Fruit fly (Drosophila melanogaster): ENCODE data around the gene CG18549.
A peak's percentile ranks its signal among the peaks of the same experiment; 100 is the strongest.

CG18549 gene

dm6 chr3R:12448889-12449314 is at the start of gene CG18549 (continued):
- TF ChIP-seq Lhr (GFP tag; optimal IDR thresholded peaks at IDR 0.05) (peak; percentile 99), lab (GFP tag; optimal IDR thresholded peaks at IDR 0.05) (peak; percentile 100), CG10274 (GFP tag; optimal IDR thresholded peaks at IDR 0.05) (peak; percentile 98), cato (GFP tag; optimal IDR thresholded peaks at IDR 0.05; ENCODE audit: borderline replicate concordance) (peak; percentile 99), CG3163 (GFP tag; optimal IDR thresholded peaks at IDR 0.05) (peak; percentile 92), onecut (GFP tag; IDR thresholded peaks at IDR 0.05) (peak; percentile 100), CG2678 (tag; optimal IDR thresholded peaks at IDR 0.05) (peak; percentile 100), Hey (tag; optimal IDR thresholded peaks at IDR 0.05) (peak; percentile 97), slbo (GFP tag; IDR thresholded peaks at IDR 0.05) (peak; percentile 100), psq (GFP tag; optimal IDR thresholded peaks at IDR 0.05) (peak; percentile 97), exex (tag; optimal IDR thresholded peaks at IDR 0.05) (peak; percentile 99), tna (GFP tag; IDR thresholded peaks at IDR 0.05; ENCODE audit: partially characterized antibody) (peak; percentile 62), fd96Cb (tag; optimal IDR thresholded peaks at IDR 0.05) (peak; percentile 100), lmd (GFP tag; IDR thresholded peaks at IDR 0.05) (peak; percentile 100), CG3407 (GFP tag; optimal IDR thresholded peaks at IDR 0.05) (peak; percentile 99), danr (GFP tag; IDR thresholded peaks at IDR 0.05) (peak; percentile 100), HLH3B (GFP tag; IDR thresholded peaks at IDR 0.05) (peak; percentile 100), tin (GFP tag; optimal IDR thresholded peaks at IDR 0.05) (peak; percentile 100), ssp (GFP tag; IDR thresholded peaks at IDR 0.05) (peak; percentile 97), phol (tag; optimal IDR thresholded peaks at IDR 0.05) (peak; percentile 100), esg (GFP tag; conservative IDR thresholded peaks at IDR 0.05) (peak; percentile 100), CG5953 (GFP tag; IDR thresholded peaks at IDR 0.05) (peak; percentile 100), Hr39 (optimal IDR thresholded peaks at IDR 0.05) (no peak), prd (optimal IDR thresholded peaks at IDR 0.05) (no peak), prd (GFP tag; IDR thresholded peaks at IDR 0.05) (peak; percentile 100), CG11696 (GFP tag; IDR thresholded peaks at IDR 0.05) (peak; percentile 98), Camta (GFP tag; optimal IDR thresholded peaks at IDR 0.05) (peak; percentile 100), HmgD (GFP tag; optimal IDR thresholded peaks at IDR 0.05) (peak; percentile 98), CG1832 (GFP tag; optimal IDR thresholded peaks at IDR 0.05) (no peak), Fer2 (tag; optimal IDR thresholded peaks at IDR 0.05) (peak; percentile 99), CG6791 (GFP tag; IDR thresholded peaks at IDR 0.05; ENCODE audit: partially characterized antibody) (peak; percentile 81), pfk (GFP tag; optimal IDR thresholded peaks at IDR 0.05) (peak; percentile 79), Fer3 (tag; optimal IDR thresholded peaks at IDR 0.05) (peak; percentile 100), toy (GFP tag; IDR thresholded peaks at IDR 0.05) (peak; percentile 99), H15 (GFP tag; IDR thresholded peaks at IDR 0.05) (peak; percentile 100), CG9876 (GFP tag; optimal IDR thresholded peaks at IDR 0.05) (peak; percentile 96), sens-2 (GFP tag; IDR thresholded peaks at IDR 0.05) (peak; percentile 100), CG14014 (GFP tag; IDR thresholded peaks at IDR 0.05) (peak; percentile 100), vvl (GFP tag; IDR thresholded peaks at IDR 0.05) (peak; percentile 100), CG4707 (GFP tag; optimal IDR thresholded peaks at IDR 0.05) (peak; percentile 99), Sry-δ (GFP tag; optimal IDR thresholded peaks at IDR 0.05) (peak; percentile 87), CG18599 (GFP tag; optimal IDR thresholded peaks at IDR 0.05) (peak; percentile 100), CG2202 (tag; optimal IDR thresholded peaks at IDR 0.05) (peak; percentile 100), dysf (GFP tag; IDR thresholded peaks at IDR 0.05) (peak; percentile 100), pan (optimal IDR thresholded peaks at IDR 0.05) (no peak), pan (GFP tag; optimal IDR thresholded peaks at IDR 0.05 in 1 of 2, IDR thresholded peaks at IDR 0.05 in 1 of 2) (peak in 1 of 2 experiments; percentile 100), salm (tag; optimal IDR thresholded peaks at IDR 0.05) (peak; percentile 100), Ssrp (tag; optimal IDR thresholded peaks at IDR 0.05) (peak; percentile 100), Jarid2 (GFP tag; optimal IDR thresholded peaks at IDR 0.05) (peak; percentile 98), CG31388 (GFP tag; optimal IDR thresholded peaks at IDR 0.05) (peak; percentile 99), Dbx (GFP tag; IDR thresholded peaks at IDR 0.05) (peak; percentile 100), Mes4 (GFP tag; optimal IDR thresholded peaks at IDR 0.05) (peak; percentile 99)

Measured in whole organism, embryonic.